Worm (Caenorhabditis elegans): ENCODE data around the gene Y51A2B.2.
A peak's percentile ranks its signal among the peaks of the same experiment; 100 is the strongest.

Y51A2B.2 gene

ce11 chrV:18371579-18371978 is 2.7 kb upstream of the Y51A2B.2 start, which contains the start of gene C08E8.4 (continued):
- TF ChIP-seq nhr-25 (tag; optimal IDR thresholded peaks at IDR 0.05; ENCODE audit: borderline replicate concordance, insufficient read depth) (no peak), unc-62 (GFP tag; optimal IDR thresholded peaks at IDR 0.05 in 1 of 2) (no peak), unc-62 (tag; optimal IDR thresholded peaks at IDR 0.05) (no peak), ama-1 (optimal IDR thresholded peaks at IDR 0.05) (no peak), lin-15B (tag; optimal IDR thresholded peaks at IDR 0.05) (no peak), ZK546.5 (tag; optimal IDR thresholded peaks at IDR 0.05) (no peak), daf-8 (GFP tag; IDR thresholded peaks at IDR 0.05) (no peak), mep-1 (tag; optimal IDR thresholded peaks at IDR 0.05) (peak; percentile 10), F26F4.8 (GFP tag; conservative IDR thresholded peaks at IDR 0.05) (no peak), lin-1 (GFP tag; IDR thresholded peaks at IDR 0.05) (no peak), php-3 (GFP tag; IDR thresholded peaks at IDR 0.05) (peak; percentile 64; the same call in 1 of the 2 replicates), nhr-111 (GFP tag; optimal IDR thresholded peaks at IDR 0.05) (no peak), nhr-77 (tag; optimal IDR thresholded peaks at IDR 0.05) (peak; percentile 6), ceh-28 (tag; optimal IDR thresholded peaks at IDR 0.05) (no peak), R02D3.7 (tag; optimal IDR thresholded peaks at IDR 0.05) (no peak), nhr-28 (tag; optimal IDR thresholded peaks at IDR 0.05) (peak; percentile 29), dpl-1 (GFP tag; optimal IDR thresholded peaks at IDR 0.05) (no peak), snpc-4 (tag; optimal IDR thresholded peaks at IDR 0.05) (no peak), gei-8 (GFP tag; optimal IDR thresholded peaks at IDR 0.05) (no peak), ceh-20 (GFP tag; IDR thresholded peaks at IDR 0.05) (no peak), hlh-11 (tag; optimal IDR thresholded peaks at IDR 0.05) (no peak), lin-39 (tag; optimal IDR thresholded peaks at IDR 0.05) (no peak), dve-1 (tag; optimal IDR thresholded peaks at IDR 0.05; ENCODE audit: insufficient read depth) (peak; percentile 72), nhr-237 (tag; optimal IDR thresholded peaks at IDR 0.05) (no peak), lin-38 (GFP tag; IDR thresholded peaks at IDR 0.05) (no peak), nhr-6 (tag; optimal IDR thresholded peaks at IDR 0.05) (no peak), ceh-62 (tag; optimal IDR thresholded peaks at IDR 0.05) (no peak), nhr-10 (tag; optimal IDR thresholded peaks at IDR 0.05) (no peak), fos-1 (tag; optimal IDR thresholded peaks at IDR 0.05) (no peak), lin-13 (GFP tag; optimal IDR thresholded peaks at IDR 0.05) (no peak), saeg-2 (GFP tag; IDR thresholded peaks at IDR 0.05) (no peak), dmd-8 (GFP tag; IDR thresholded peaks at IDR 0.05) (no peak), fkh-10 (GFP tag; optimal IDR thresholded peaks at IDR 0.05) (no peak), hif-1 (tag; optimal IDR thresholded peaks at IDR 0.05) (no peak), ces-1 (GFP tag; optimal IDR thresholded peaks at IDR 0.05) (no peak), Y48G9A.11 (GFP tag; IDR thresholded peaks at IDR 0.05) (no peak), tra-1 (GFP tag; IDR thresholded peaks at IDR 0.05) (no peak)

- no peak for TF ChIP-seq attf-4 (tag; optimal IDR thresholded peaks at IDR 0.05)
- TF ChIP-seq ceh-28 (tag; optimal IDR thresholded peaks at IDR 0.05) = peak; percentile 78
- no peak for TF ChIP-seq skn-1 (tag; optimal IDR thresholded peaks at IDR 0.05)
These were observed 1.3 kb downstream of the Y51A2B.2 start for ce11 chrV:18375551-18375950.

- TF ChIP-seq saeg-2 (GFP tag; IDR thresholded peaks at IDR 0.05) (no peak), lin-15B (tag; optimal IDR thresholded peaks at IDR 0.05) (no peak), nhr-41 (GFP tag; IDR thresholded peaks at IDR 0.05) (no peak), ceh-32 (tag; optimal IDR thresholded peaks at IDR 0.05; ENCODE audit: poor library complexity) (no peak), ama-1 (optimal IDR thresholded peaks at IDR 0.05) (no peak), ceh-62 (tag; optimal IDR thresholded peaks at IDR 0.05) (no peak), nhr-25 (tag; optimal IDR thresholded peaks at IDR 0.05; ENCODE audit: borderline replicate concordance, insufficient read depth) (no peak), ZK337.2 (GFP tag; IDR thresholded peaks at IDR 0.05) (no peak), mdl-1 (tag; optimal IDR thresholded peaks at IDR 0.05) (no peak)
These were observed 4.5 kb downstream of the Y51A2B.2 start, which contains the start of gene Y51A2B.8 for ce11 chrV:18378819-18379218. Gene Y51A2B.8 (plus strand): TSS chrV:18379119.

Measured in whole organism, L4 larva.